Worm (Caenorhabditis elegans): ENCODE results near the gene F47B10.9.

F47B10.9 gene

ce11 chrX:10963453-10964046, 49.7 kb upstream of the F47B10.9 start, which contains the start of gene nas-10 (continued):
- TF ChIP-seq set-16 (GFP tag; IDR thresholded peaks at IDR 0.05) (no peak), Y48G9A.11 (GFP tag; IDR thresholded peaks at IDR 0.05) (peak; percentile 69; the same call in 1 of the 2 replicates), zip-2 (tag; optimal IDR thresholded peaks at IDR 0.05) (peak; percentile 40), F49E8.2 (tag; optimal IDR thresholded peaks at IDR 0.05; ENCODE audit: borderline replicate concordance) (peak; percentile 20), tag-97 (GFP tag; IDR thresholded peaks at IDR 0.05) (no peak), egl-27 (tag; optimal IDR thresholded peaks at IDR 0.05) (no peak), fkh-10 (GFP tag; optimal IDR thresholded peaks at IDR 0.05) (no peak), nhr-76 (tag; optimal IDR thresholded peaks at IDR 0.05) (no peak), ctbp-1 (GFP tag; IDR thresholded peaks at IDR 0.05) (peak; percentile 90), ceh-44 (GFP tag; IDR thresholded peaks at IDR 0.05) (peak; percentile 73; the same call in 1 of the 2 replicates), zag-1 (tag; optimal IDR thresholded peaks at IDR 0.05) (no peak), lin-39 (tag; optimal IDR thresholded peaks at IDR 0.05) (no peak), attf-4 (tag; optimal IDR thresholded peaks at IDR 0.05) (no peak), daf-12 (tag; optimal IDR thresholded peaks at IDR 0.05) (no peak), D1046.2 (GFP tag; IDR thresholded peaks at IDR 0.05) (no peak), nhr-48 (tag; optimal IDR thresholded peaks at IDR 0.05) (peak; percentile 70), rbr-2 (tag; optimal IDR thresholded peaks at IDR 0.05) (peak; percentile 58), aly-2 (tag; optimal IDR thresholded peaks at IDR 0.05) (no peak)

ce11 chrX:10961724-10962123, 47.8 kb upstream of the F47B10.9 start:
- TF ChIP-seq unc-62 (GFP tag; optimal IDR thresholded peaks at IDR 0.05 in 1 of 2) (peak in 1 of 2 experiments; percentile 95), unc-62 (tag; optimal IDR thresholded peaks at IDR 0.05) (no peak), Y75B8A.6 (GFP tag; IDR thresholded peaks at IDR 0.05) (no peak)

DNA sequence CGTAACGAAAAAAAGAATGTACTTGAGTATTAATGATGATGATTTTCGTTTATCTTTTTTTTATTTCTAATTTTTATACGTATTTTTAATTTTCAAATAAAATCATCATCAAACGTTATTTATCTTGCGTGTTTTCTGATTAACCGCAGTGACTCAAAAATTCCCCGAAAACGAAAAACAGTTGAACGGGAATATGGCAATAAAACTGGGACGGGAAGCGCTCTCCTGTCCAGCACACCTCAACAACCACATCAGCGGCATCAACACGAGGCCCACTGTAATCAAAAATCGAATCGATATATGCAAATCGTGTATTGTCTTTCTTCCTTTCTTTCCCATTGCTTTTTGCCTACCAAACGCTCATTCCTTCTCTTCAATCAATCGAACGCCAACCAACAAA, 45.3 kb upstream of the F47B10.9 start, which contains the start of gene K09C8.2:
Gene K09C8.2, plus strand, starts transcription at position 301 of the 400 bp plus-strand sequence.
- no peak for TF ChIP-seq Y48G9A.11 (GFP tag; IDR thresholded peaks at IDR 0.05)
- no peak for TF ChIP-seq skn-1 (tag; optimal IDR thresholded peaks at IDR 0.05)
- no peak for TF ChIP-seq D1046.2 (GFP tag; IDR thresholded peaks at IDR 0.05)
- no peak for TF ChIP-seq ceh-32 (tag; optimal IDR thresholded peaks at IDR 0.05; ENCODE audit: poor library complexity)
- TF ChIP-seq hlh-11 (tag; optimal IDR thresholded peaks at IDR 0.05): no peak
- no peak for TF ChIP-seq mxl-3 (GFP tag; optimal IDR thresholded peaks at IDR 0.05)
- no peak for TF ChIP-seq nhr-41 (GFP tag; IDR thresholded peaks at IDR 0.05)
- no peak for TF ChIP-seq nhr-111 (GFP tag; optimal IDR thresholded peaks at IDR 0.05)

DNA sequence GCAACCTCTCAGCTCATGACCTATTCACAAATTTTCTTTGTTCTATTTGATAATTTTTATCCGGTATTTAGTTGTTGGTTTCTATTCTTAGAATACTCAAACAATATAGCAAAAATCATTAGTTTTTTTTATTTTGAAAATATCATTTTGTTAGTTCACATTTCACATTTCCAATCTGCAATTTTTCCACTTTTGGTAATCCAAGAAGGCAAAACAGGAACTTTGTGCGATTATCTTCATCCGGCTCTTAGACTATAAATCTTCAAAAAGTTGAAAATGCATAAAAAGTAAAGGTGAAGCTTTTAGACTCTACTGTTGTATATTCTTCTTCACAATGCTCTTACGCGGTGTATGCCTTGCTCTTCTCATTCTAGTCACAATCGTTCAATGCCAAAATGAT, 44.5 kb upstream of the F47B10.9 start, which contains the start of gene nlp-19:
Gene nlp-19, plus strand, starts transcription at position 301 of the 400 bp plus-strand sequence.
- TF ChIP-seq egl-43 (GFP tag; IDR thresholded peaks at IDR 0.05) (no peak), tag-97 (GFP tag; IDR thresholded peaks at IDR 0.05) (no peak), ZK546.5 (tag; optimal IDR thresholded peaks at IDR 0.05) (no peak), daf-19 (GFP tag; conservative IDR thresholded peaks at IDR 0.05) (no peak), aly-2 (tag; optimal IDR thresholded peaks at IDR 0.05) (no peak), nhr-237 (tag; optimal IDR thresholded peaks at IDR 0.05) (no peak), nhr-6 (tag; optimal IDR thresholded peaks at IDR 0.05) (no peak), Y105C5A.15 (GFP tag; IDR thresholded peaks at IDR 0.05) (no peak), F44E2.7 (GFP tag; IDR thresholded peaks at IDR 0.05) (no peak), lim-7 (GFP tag; IDR thresholded peaks at IDR 0.05) (no peak), nhr-102 (tag; optimal IDR thresholded peaks at IDR 0.05) (no peak), saeg-2 (GFP tag; IDR thresholded peaks at IDR 0.05) (no peak), mep-1 (tag; optimal IDR thresholded peaks at IDR 0.05) (no peak), mxl-3 (GFP tag; optimal IDR thresholded peaks at IDR 0.05) (no peak), ceh-20 (GFP tag; IDR thresholded peaks at IDR 0.05) (no peak), hif-1 (tag; optimal IDR thresholded peaks at IDR 0.05) (no peak), zip-2 (tag; optimal IDR thresholded peaks at IDR 0.05) (no peak), lsy-2 (tag; optimal IDR thresholded peaks at IDR 0.05) (no peak)

Measured in whole organism, L4 larva.